Worm (Caenorhabditis elegans) whole organism, L1 larva: ENCODE results near the gene F56D6.6.

Experiments used
- Y116A8C.19 ChIP-seq: sonication (generic microtip); optimal IDR thresholded peaks from 2 replicates; lab custom pipeline; 2016; ENCODE audit warnings: missing compliant biosample characterization, missing genetic modification characterization, borderline replicate concordance
- blmp-1 ChIP-seq: fragments of 150-350 bp; optimal IDR thresholded peaks from 2 replicates; lab custom pipeline; 2014; ENCODE audit warnings: missing biosample characterization, missing genetic modification characterization
- ceh-63 ChIP-seq: fragments of 200-800 bp; sonication (Bioruptor generic); optimal IDR thresholded peaks from 2 replicates; lab custom pipeline; 2018; ENCODE audit warnings: mild to moderate bottlenecking, missing genetic modification characterization, missing compliant biosample characterization
- ceh-8 ChIP-seq: fragments of 200-800 bp; sonication (Bioruptor generic); optimal IDR thresholded peaks from 2 replicates; lab custom pipeline; 2018; ENCODE audit warnings: mild to moderate bottlenecking, missing genetic modification characterization, moderate library complexity, missing compliant biosample characterization
- efl-1 ChIP-seq, 4 experiments: fragments of 150-350 bp; optimal IDR thresholded peaks in 3 of 4; peaks in 1 of 4; 1 replicate in 1 of 4; 2 replicates in 3 of 4; lab custom pipeline; 2014; ENCODE audit warnings: missing biosample characterization in 2 of 4, missing genetic modification characterization in 2 of 4, missing genetic modification reagents in 2 of 4
- egl-13 ChIP-seq: sonication (generic microtip); optimal IDR thresholded peaks from 2 replicates; lab custom pipeline; 2016; ENCODE audit warnings: missing genotype, missing genetic modification reagents, missing genetic modification characterization, missing compliant biosample characterization
- elt-2 ChIP-seq: sonication (generic microtip); optimal IDR thresholded peaks from 2 replicates; lab custom pipeline; 2016; ENCODE audit warnings: missing genetic modification characterization, mild to moderate bottlenecking, inconsistent platforms, missing compliant biosample characterization, missing genetic modification reagents
- elt-3 ChIP-seq, 6 experiments: fragments of 150-350 bp in 1 of 6; sonication (generic microtip); optimal IDR thresholded peaks; 2 replicates each; lab custom pipeline; 2017 to 2018; ENCODE audit warnings: missing biosample characterization in 6 of 6, missing genetic modification characterization in 6 of 6, inconsistent platforms in 1 of 6
- fkh-10 ChIP-seq: sonication (generic microtip); optimal IDR thresholded peaks from 2 replicates; lab custom pipeline; 2017; ENCODE audit warnings: missing biosample characterization, missing genetic modification reagents, missing genetic modification characterization
- hlh-17 ChIP-seq: fragments of 200-800 bp; sonication (Bioruptor generic); optimal IDR thresholded peaks from 2 replicates; lab custom pipeline; 2018; ENCODE audit warnings: missing genetic modification characterization, mild to moderate bottlenecking, missing compliant biosample characterization, moderate library complexity, borderline replicate concordance
- jun-1 ChIP-seq: fragments of 150-350 bp; optimal IDR thresholded peaks from 2 replicates; lab custom pipeline; 2014; ENCODE audit warnings: missing biosample characterization, missing genetic modification reagents, missing genetic modification characterization
- lin-14 ChIP-seq: fragments of 200-800 bp; sonication (Bioruptor generic); optimal IDR thresholded peaks from 2 replicates; lab custom pipeline; 2018; ENCODE audit warnings: mild to moderate bottlenecking, missing genetic modification characterization, moderate library complexity, missing compliant biosample characterization
- lin-35 ChIP-seq, 2 experiments: fragments of 150-350 bp; optimal IDR thresholded peaks; 2 replicates each; lab custom pipeline; 2014; ENCODE audit warnings: missing biosample characterization in 2 of 2, missing genetic modification characterization in 2 of 2, missing genetic modification reagents in 2 of 2
- lsy-2 ChIP-seq, 2 experiments: fragments of 150-350 bp; optimal IDR thresholded peaks; 2 replicates each; lab custom pipeline; 2014; ENCODE audit warnings: missing biosample characterization in 2 of 2, missing genetic modification characterization in 2 of 2
- nhr-11 ChIP-seq: fragments of 150-350 bp; optimal IDR thresholded peaks from 2 replicates; lab custom pipeline; 2014; ENCODE audit warnings: missing biosample characterization, missing genetic modification characterization
- nhr-12 ChIP-seq: sonication (generic microtip); optimal IDR thresholded peaks from 2 replicates; lab custom pipeline; 2017; ENCODE audit warnings: missing biosample characterization, missing genetic modification characterization
- nhr-19 ChIP-seq: fragments of 200-800 bp; sonication (Bioruptor generic); conservative IDR thresholded peaks from 2 replicates; pipeline ENCODE4 v1.3.6; 2022; ENCODE audit warnings: missing genetic modification characterization, missing compliant biosample characterization
- nhr-20 ChIP-seq: sonication (generic microtip); optimal IDR thresholded peaks from 2 replicates; lab custom pipeline; 2016; ENCODE audit warnings: mild to moderate bottlenecking, missing genetic modification characterization, missing compliant biosample characterization
- nhr-237 ChIP-seq: fragments of 150-350 bp; optimal IDR thresholded peaks from 2 replicates; lab custom pipeline; 2014; ENCODE audit warnings: missing biosample characterization, missing genetic modification characterization
- nhr-28 ChIP-seq: fragments of 150-350 bp; optimal IDR thresholded peaks from 2 replicates; lab custom pipeline; 2014; ENCODE audit warnings: missing biosample characterization, missing genetic modification characterization
- nhr-47 ChIP-seq: sonication (generic microtip); optimal IDR thresholded peaks from 2 replicates; lab custom pipeline; 2016; ENCODE audit warnings: mild to moderate bottlenecking, missing genetic modification characterization, moderate library complexity, missing compliant biosample characterization
- nhr-71 ChIP-seq: sonication (generic microtip); optimal IDR thresholded peaks from 2 replicates; lab custom pipeline; 2016; ENCODE audit warnings: mild to moderate bottlenecking, missing genetic modification characterization, moderate library complexity, missing compliant biosample characterization
- nhr-76 ChIP-seq: sonication (generic microtip); optimal IDR thresholded peaks from 2 replicates; lab custom pipeline; 2017; ENCODE audit warnings: missing biosample characterization, missing genetic modification characterization
- nhr-85 ChIP-seq: sonication (generic microtip); peaks from one replicate; lab custom pipeline; 2016; ENCODE audit warnings: missing genetic modification characterization, inconsistent platforms, missing compliant biosample characterization
- nhr-90 ChIP-seq: sonication (generic microtip); optimal IDR thresholded peaks from 2 replicates; lab custom pipeline; 2016; ENCODE audit warnings: mild to moderate bottlenecking, missing genetic modification characterization, missing compliant biosample characterization; ENCODE audit not compliant: poor library complexity
- snpc-4 ChIP-seq: fragments of 150-350 bp; optimal IDR thresholded peaks from 2 replicates; lab custom pipeline; 2014; ENCODE audit warnings: missing biosample characterization, missing genetic modification characterization
- snu-23 ChIP-seq: sonication (generic microtip); optimal IDR thresholded peaks from 2 replicates; lab custom pipeline; 2016; ENCODE audit warnings: missing genetic modification characterization, missing compliant biosample characterization
- sptf-1 ChIP-seq: fragments of 150-350 bp; optimal IDR thresholded peaks from 2 replicates; lab custom pipeline; 2014; ENCODE audit warnings: missing biosample characterization, missing genetic modification characterization
- tbx-2 ChIP-seq: sonication (generic microtip); optimal IDR thresholded peaks from 2 replicates; lab custom pipeline; 2016; ENCODE audit warnings: missing genetic modification characterization, missing compliant biosample characterization
- unc-86 ChIP-seq: sonication (generic microtip); optimal IDR thresholded peaks from 2 replicates; lab custom pipeline; 2016; ENCODE audit warnings: missing genetic modification characterization, missing compliant biosample characterization
- zip-4 ChIP-seq: fragments of 200-800 bp; sonication (Bioruptor generic); optimal IDR thresholded peaks from 2 replicates; lab custom pipeline; 2018; ENCODE audit warnings: mild to moderate bottlenecking, missing genetic modification characterization, moderate library complexity, missing compliant biosample characterization
- ztf-11 ChIP-seq, 2 experiments: sonication (generic microtip); optimal IDR thresholded peaks; 2 replicates each; lab custom pipeline; 2016 to 2017; ENCODE audit warnings: missing genetic modification characterization in 2 of 2, missing biosample characterization in 1 of 2, missing compliant biosample characterization in 1 of 2

The F56D6.6 gene

ce11 chrIV:3857999-3858552 is 45.0 kb upstream of the F56D6.6 start (continued):
- TF ChIP-seq ztf-11 (tag; optimal IDR thresholded peaks at IDR 0.05; lab: Kevin White, UChicago) (peak in 1 of 2 experiments; percentile 23), Y116A8C.19 (tag; lab: Kevin White, UChicago) (no peak)

DNA sequence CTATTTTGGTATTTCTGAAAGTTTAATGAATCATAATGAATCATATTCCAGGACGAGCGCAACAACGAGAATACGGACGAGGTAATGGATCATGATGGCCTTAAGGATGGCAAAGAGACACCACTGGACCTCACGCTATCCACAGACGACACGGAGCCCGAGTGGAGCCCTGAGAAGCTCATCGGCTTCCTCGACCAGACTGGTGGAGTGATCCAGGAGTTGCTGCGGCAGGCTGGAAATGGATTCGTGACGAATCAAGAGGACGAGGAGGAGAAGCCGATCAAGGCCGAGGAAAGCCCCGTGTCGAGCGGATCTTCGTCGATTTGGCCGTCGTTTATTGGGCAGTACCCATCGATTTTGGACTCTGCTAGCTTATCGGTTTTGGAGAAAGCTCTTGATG is 43.5 kb upstream of the F56D6.6 start:
- TF ChIP-seq egl-13: no peak
- no peak for TF ChIP-seq efl-1 (optimal IDR thresholded peaks at IDR 0.05; lab: Kevin White, UChicago)
- TF ChIP-seq efl-1 (GFP tag; optimal IDR thresholded peaks at IDR 0.05 in 1 of 2; lab: Kevin White, UChicago): peak in 1 of 2 experiments; percentile 75

ce11 chrIV:3860419-3860818 is 42.6 kb upstream of the F56D6.6 start:
- TF ChIP-seq sptf-1 (tag; lab: Kevin White, UChicago): no peak
- TF ChIP-seq hlh-17 (GFP tag; lab: Kevin White, UChicago): no peak
- TF ChIP-seq lin-35 (GFP tag; optimal IDR thresholded peaks at IDR 0.05; lab: Kevin White, UChicago): no peak
- TF ChIP-seq unc-86 (tag; lab: Kevin White, UChicago): no peak
- no peak for TF ChIP-seq elt-2 (tag; lab: Kevin White, UChicago)
- TF ChIP-seq nhr-76 (tag; lab: Kevin White, UChicago): no peak
- TF ChIP-seq ceh-8 (GFP tag; lab: Kevin White, UChicago): no peak
- no peak for TF ChIP-seq ceh-63 (GFP tag; lab: Kevin White, UChicago)
- no peak for TF ChIP-seq jun-1
- TF ChIP-seq nhr-47 (tag; lab: Kevin White, UChicago): no peak
- no peak for TF ChIP-seq nhr-90 (tag; lab: Kevin White, UChicago)
- TF ChIP-seq nhr-28: no peak
- no peak for TF ChIP-seq zip-4 (GFP tag; lab: Kevin White, UChicago)
- TF ChIP-seq nhr-19: no peak
- no peak for TF ChIP-seq lsy-2 (tag; optimal IDR thresholded peaks at IDR 0.05; lab: Kevin White, UChicago)
- no peak for TF ChIP-seq nhr-11 (tag; lab: Kevin White, UChicago)
- no peak for TF ChIP-seq nhr-237 (tag; lab: Kevin White, UChicago)

DNA sequence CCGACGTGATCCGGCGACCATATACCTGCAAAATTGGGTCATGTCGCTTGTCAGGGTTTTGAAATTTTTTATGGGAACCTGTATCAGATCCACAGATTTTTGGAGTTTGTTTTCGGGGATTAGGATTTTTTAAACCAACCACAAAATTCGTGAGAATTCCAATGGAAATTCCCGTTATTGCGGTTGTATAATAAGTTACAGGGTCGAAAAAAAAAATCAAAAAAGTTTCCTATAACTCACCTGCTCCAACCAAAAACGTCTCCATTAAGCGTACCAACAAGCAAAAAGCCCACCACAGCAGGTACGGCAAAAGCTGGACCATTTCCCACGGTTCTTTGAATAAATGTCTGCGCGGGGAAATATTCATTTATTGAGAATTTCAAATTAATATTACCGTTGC is 40.1 kb upstream of the F56D6.6 start:
- TF ChIP-seq tbx-2 (tag; lab: Kevin White, UChicago) (no peak), efl-1 (optimal IDR thresholded peaks at IDR 0.05; lab: Kevin White, UChicago) (no peak), efl-1 (GFP tag; optimal IDR thresholded peaks at IDR 0.05 in 1 of 2; lab: Kevin White, UChicago) (peak in 1 of 2 experiments; percentile 50)
- TF ChIP-seq, all 84 proteins: peak for 1

DNA sequence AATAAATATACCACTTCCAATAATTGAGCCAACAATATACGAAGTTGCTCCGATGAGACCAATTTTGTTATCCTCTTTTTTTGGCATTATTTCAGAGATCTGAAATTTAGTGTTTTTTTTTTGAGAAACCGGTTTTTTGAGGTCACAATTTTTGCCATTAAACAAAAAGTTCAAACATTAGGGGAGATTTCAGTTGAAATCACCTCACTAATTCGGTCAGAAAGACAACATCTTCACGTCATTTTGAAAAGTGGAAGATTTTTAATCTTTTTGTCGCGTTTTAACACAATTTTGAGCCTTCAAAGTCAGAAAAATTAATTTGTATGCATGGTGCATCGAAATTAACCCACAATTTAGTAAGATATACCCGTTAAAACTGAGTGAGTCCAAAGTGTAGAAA is 38.1 kb upstream of the F56D6.6 start, which contains the start of gene aat-8:
aat-8 (minus strand) TSS at position 101 of the 400 bp plus-strand sequence.
- TF ChIP-seq nhr-85 (tag; lab: Kevin White, UChicago) (peak; percentile 12), jun-1 (no peak)

DNA sequence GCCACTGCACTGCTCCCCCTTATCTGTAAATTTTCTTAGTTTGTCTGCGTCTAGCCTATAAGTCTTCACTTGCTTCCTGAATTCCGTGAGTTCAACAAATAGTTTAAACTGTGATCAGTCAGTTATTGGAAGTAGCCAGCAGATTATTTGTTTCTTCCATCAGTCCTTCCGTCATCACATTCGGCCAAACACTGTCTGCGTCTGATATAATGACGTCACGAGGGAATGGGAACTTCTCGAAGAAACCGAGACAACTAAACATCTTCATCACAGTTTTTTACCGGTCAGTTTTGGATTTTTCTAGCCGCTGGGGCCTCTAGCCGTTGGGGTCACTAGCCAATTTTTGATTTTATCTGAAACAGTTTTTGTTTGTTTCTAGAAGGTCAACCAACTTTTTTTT is 37.0 kb upstream of the F56D6.6 start:
- TF ChIP-seq Y116A8C.19 (tag; lab: Kevin White, UChicago) (no peak), elt-3 (tag; optimal IDR thresholded peaks at IDR 0.05; lab: Kevin White, UChicago) (peak in 1 of 6 experiments; percentile 55), nhr-85 (tag; lab: Kevin White, UChicago) (peak; percentile 80), lin-35 (GFP tag; optimal IDR thresholded peaks at IDR 0.05; lab: Kevin White, UChicago) (peak in 1 of 2 experiments; percentile 50), egl-13 (no peak), blmp-1 (tag; lab: Kevin White, UChicago) (peak; percentile 71), nhr-19 (no peak), fkh-10 (GFP tag; lab: Kevin White, UChicago) (no peak), snu-23 (GFP tag; lab: Kevin White, UChicago) (peak; percentile 30), efl-1 (optimal IDR thresholded peaks at IDR 0.05; lab: Kevin White, UChicago) (no peak), efl-1 (GFP tag; optimal IDR thresholded peaks at IDR 0.05 in 1 of 2; lab: Kevin White, UChicago) (peak in 1 of 2 experiments; percentile 68), nhr-12 (tag; lab: Kevin White, UChicago) (no peak), elt-2 (tag; lab: Kevin White, UChicago) (peak; percentile 21), nhr-71 (tag; lab: Kevin White, UChicago) (peak; percentile 18), snpc-4 (tag; lab: Kevin White, UChicago) (no peak), lin-14 (GFP tag; lab: Kevin White, UChicago) (peak; percentile 16), nhr-237 (tag; lab: Kevin White, UChicago) (no peak), nhr-20 (peak; percentile 19)
